ENCODE assay signal across 5 fruit fly cellular contexts in the genomic region with DNA sequence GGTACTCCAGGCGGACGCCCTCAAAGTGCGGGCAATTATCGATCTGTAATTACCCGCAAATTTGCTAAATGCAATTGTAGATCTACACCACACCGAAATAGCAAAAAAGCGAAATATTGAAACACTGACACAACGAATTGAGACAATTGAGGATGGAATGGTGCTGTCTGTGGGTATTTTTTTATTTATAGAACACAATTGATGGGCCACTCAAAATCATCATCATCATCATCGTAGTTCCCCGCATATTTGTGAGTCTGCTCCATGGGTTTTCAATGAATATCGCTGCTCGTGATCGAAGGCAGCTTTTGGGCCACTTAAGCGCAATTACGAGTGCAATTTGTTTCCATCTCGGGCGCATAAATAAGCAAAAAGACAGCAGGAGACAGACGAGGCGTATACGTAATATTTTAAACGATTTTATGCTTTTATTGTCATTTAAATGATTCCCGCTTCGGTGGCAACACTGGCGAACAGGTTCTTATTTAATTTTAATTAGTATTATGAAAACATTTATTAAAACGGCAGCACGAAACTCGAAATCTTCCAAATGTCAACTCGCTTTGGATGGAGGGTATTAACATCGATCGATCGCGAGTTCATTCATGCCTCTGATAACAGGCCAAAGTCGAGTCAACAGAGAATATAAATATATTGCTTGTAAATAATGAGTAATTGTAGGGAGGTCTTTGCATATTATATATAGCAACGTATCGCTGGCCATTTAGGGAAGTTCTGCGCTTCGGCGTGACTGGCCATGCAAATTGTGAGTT.
TF ChIP-seq lines count a peak whose summit lies in the region.

No protein-coding gene starts in this region.

- TF ChIP-seq CTCF in whole organism, embryonic (GFP tag; optimal IDR thresholded peaks at IDR 0.05; lab: Kevin White, UChicago): no peak

TF ChIP-seq in whole organism, adult, 20 proteins besides CTCF, POLR2A, EP300 and RAD21:
- TF ChIP-seq CG7101 (tag; optimal IDR thresholded peaks at IDR 0.05; lab: Kevin White, UChicago) (no peak), tj (GFP tag; optimal IDR thresholded peaks at IDR 0.05; lab: Kevin White, UChicago) (no peak), toe (GFP tag; optimal IDR thresholded peaks at IDR 0.05; lab: Kevin White, UChicago) (no peak), kay (GFP tag; lab: Kevin White, UChicago; ENCODE audit: borderline replicate concordance) (peak; percentile 5)

TF ChIP-seq in whole organism, embryonic, 481 proteins besides CTCF, POLR2A, EP300 and RAD21:
- TF ChIP-seq CG8281 (tag; optimal IDR thresholded peaks at IDR 0.05; lab: Kevin White, UChicago) (peak; percentile 71), unc-4 (GFP tag; IDR thresholded peaks at IDR 0.05; lab: Robert Waterston, UW; ENCODE audit: partially characterized antibody) (no peak), CG10274 (GFP tag; optimal IDR thresholded peaks at IDR 0.05; lab: Kevin White, UChicago) (no peak), CG1603 (tag; optimal IDR thresholded peaks at IDR 0.05; lab: Kevin White, UChicago) (no peak), CG10431 (GFP tag; optimal IDR thresholded peaks at IDR 0.05; lab: Kevin White, UChicago) (no peak), fd64A (GFP tag; optimal IDR thresholded peaks at IDR 0.05; lab: Kevin White, UChicago) (no peak), Asciz (GFP tag; optimal IDR thresholded peaks at IDR 0.05; lab: Kevin White, UChicago) (no peak), usp (GFP tag; optimal IDR thresholded peaks at IDR 0.05; lab: Kevin White, UChicago) (no peak), pho (GFP tag; optimal IDR thresholded peaks at IDR 0.05; lab: Kevin White, UChicago) (no peak), CG15514 (GFP tag; optimal IDR thresholded peaks at IDR 0.05; lab: Kevin White, UChicago) (no peak), Hr51 (GFP tag; optimal IDR thresholded peaks at IDR 0.05; lab: Kevin White, UChicago) (no peak), Med (GFP tag; lab: Kevin White, UChicago) (peak; percentile 34), chinmo (GFP tag; IDR thresholded peaks at IDR 0.05; lab: Robert Waterston, UW; ENCODE audit: partially characterized antibody) (0 out of 4 replicates have a peak, but pooled peaks have one; percentile 51)
TF ChIP-seq in whole organism, embryonic: peak in this region for 3.

TF ChIP-seq in whole organism, prepupa, 60 proteins besides CTCF, POLR2A, EP300 and RAD21:
- peak; percentile 42 for TF ChIP-seq Eip78C (GFP tag; lab: Kevin White, UChicago)
- TF ChIP-seq CG16779 (tag; optimal IDR thresholded peaks at IDR 0.05; lab: Kevin White, UChicago): no peak
- no peak for TF ChIP-seq Eip75B (GFP tag; optimal IDR thresholded peaks at IDR 0.05; lab: Kevin White, UChicago)
- peak; percentile 84 for TF ChIP-seq vri (GFP tag; optimal IDR thresholded peaks at IDR 0.05; lab: Kevin White, UChicago)
- no peak for TF ChIP-seq CG6276 (GFP tag; optimal IDR thresholded peaks at IDR 0.05; lab: Kevin White, UChicago)
- no peak for TF ChIP-seq Ets96B (tag; optimal IDR thresholded peaks at IDR 0.05; lab: Kevin White, UChicago)
- no peak for TF ChIP-seq CG8119 (GFP tag; IDR thresholded peaks at IDR 0.05; lab: Robert Waterston, UW)
- TF ChIP-seq net (GFP tag; optimal IDR thresholded peaks at IDR 0.05; lab: Kevin White, UChicago): no peak
- peak; percentile 31 for TF ChIP-seq Eip93F (GFP tag; optimal IDR thresholded peaks at IDR 0.05; lab: Kevin White, UChicago)
- TF ChIP-seq svp (GFP tag; lab: Kevin White, UChicago): peak; percentile 89

TF ChIP-seq in whole organism, pupa, 21 proteins besides CTCF, POLR2A, EP300 and RAD21:
- no peak for TF ChIP-seq CG10348 (GFP tag; IDR thresholded peaks at IDR 0.05; lab: Robert Waterston, UW)
- peak; percentile 51 for TF ChIP-seq EcR (GFP tag; optimal IDR thresholded peaks at IDR 0.05; lab: Kevin White, UChicago)

TF ChIP-seq in whole organism, wandering third instar larva, 38 proteins besides CTCF, POLR2A, EP300 and RAD21:
- TF ChIP-seq foxo (GFP tag; optimal IDR thresholded peaks at IDR 0.05; lab: Kevin White, UChicago) (no peak), pan (optimal IDR thresholded peaks at IDR 0.05; lab: Kevin White, UChicago) (no peak), Vsx2 (GFP tag; optimal IDR thresholded peaks at IDR 0.05; lab: Kevin White, UChicago; ENCODE audit: partially characterized antibody) (no peak), Dfd (GFP tag; optimal IDR thresholded peaks at IDR 0.05; lab: Kevin White, UChicago) (no peak), Rel (GFP tag; optimal IDR thresholded peaks at IDR 0.05; lab: Kevin White, UChicago) (no peak), Rel (tag; optimal IDR thresholded peaks at IDR 0.05; lab: Kevin White, UChicago) (peak; percentile 81), br (GFP tag; optimal IDR thresholded peaks at IDR 0.05; lab: Kevin White, UChicago) (no peak), CrebA (GFP tag; optimal IDR thresholded peaks at IDR 0.05; lab: Kevin White, UChicago; ENCODE audit: borderline replicate concordance) (peak; percentile 38), brk (GFP tag; optimal IDR thresholded peaks at IDR 0.05; lab: Kevin White, UChicago) (peak; percentile 41), dmrt93B (GFP tag; optimal IDR thresholded peaks at IDR 0.05; lab: Kevin White, UChicago) (no peak), dl (GFP tag; optimal IDR thresholded peaks at IDR 0.05; lab: Kevin White, UChicago; ENCODE audit: insufficient read depth in 1 of 2, partially characterized antibody in 2 of 2) (no peak), OdsH (GFP tag; optimal IDR thresholded peaks at IDR 0.05; lab: Kevin White, UChicago) (no peak), CG9705 (GFP tag; optimal IDR thresholded peaks at IDR 0.05; lab: Kevin White, UChicago) (no peak), tai (GFP tag; optimal IDR thresholded peaks at IDR 0.05; lab: Kevin White, UChicago) (peak; percentile 2)
